Fruit fly (Drosophila melanogaster) whole organism, prepupa: Measurements from ENCODE around the gene CG17752.

ENCODE experiments used
- Blimp-1 ChIP-seq: fragments of 200-800 bp; sonication (Bioruptor generic); optimal IDR thresholded peaks from 3 replicates; lab custom pipeline; 2017; ENCODE audit warnings: missing biosample characterization, missing genetic modification characterization, mild to moderate bottlenecking, moderate library complexity, missing genetic modification reagents
- CG10631 ChIP-seq: fragments of 200-800 bp; sonication (Bioruptor generic); optimal IDR thresholded peaks from 2 replicates; lab custom pipeline; 2016; ENCODE audit warnings: missing biosample characterization, missing genetic modification characterization
- CG11294 ChIP-seq: fragments of 200-800 bp; sonication (Bioruptor generic); IDR thresholded peaks from 2 replicates; pipeline ENCODE4 v1.3.6; 2022; ENCODE audit warnings: missing biosample characterization, missing genetic modification characterization
- CG15336 ChIP-seq: fragments of 200-800 bp; sonication (Bioruptor generic); IDR thresholded peaks from 2 replicates; pipeline ENCODE4 v1.3.6; 2022; ENCODE audit warnings: missing biosample characterization, missing genetic modification characterization
- CG1621 ChIP-seq: fragments of 200-800 bp; sonication (Bioruptor generic); optimal IDR thresholded peaks from 3 replicates; lab custom pipeline; 2018; ENCODE audit warnings: missing biosample characterization, mild to moderate bottlenecking, missing genetic modification characterization
- CG16779 ChIP-seq: fragments of 200-800 bp; sonication (Bioruptor generic); optimal IDR thresholded peaks from 3 replicates; lab custom pipeline; 2017; ENCODE audit warnings: missing biosample characterization, mild to moderate bottlenecking, missing genetic modification characterization
- CG3032 ChIP-seq: fragments of 200-800 bp; optimal IDR thresholded peaks from 2 replicates; lab custom pipeline; 2019; ENCODE audit warnings: missing biosample characterization, mild to moderate bottlenecking, missing genetic modification characterization, moderate library complexity
- CG31627 ChIP-seq: fragments of 200-800 bp; sonication (Bioruptor generic); optimal IDR thresholded peaks from 3 replicates; lab custom pipeline; 2016; ENCODE audit warnings: missing biosample characterization, missing genetic modification characterization
- CG34406 ChIP-seq: fragments of 200-800 bp; sonication (Bioruptor generic); optimal IDR thresholded peaks from 3 replicates; lab custom pipeline; 2016; ENCODE audit warnings: missing biosample characterization, missing genetic modification characterization
- CG4318 ChIP-seq: fragments of 200-800 bp; sonication (Bioruptor generic); optimal IDR thresholded peaks from 3 replicates; lab custom pipeline; 2017; ENCODE audit warnings: missing biosample characterization, mild to moderate bottlenecking, missing genetic modification characterization
- CG8119 ChIP-seq: fragments of 200-800 bp; sonication (Bioruptor generic); IDR thresholded peaks from 3 replicates; pipeline ENCODE4 v1.3.6; 2022; ENCODE audit warnings: missing biosample characterization, missing genetic modification characterization
- Eip78C ChIP-seq: fragments of 200-800 bp; sonication (Bioruptor generic); peaks from one replicate; lab custom pipeline; 2016; ENCODE audit warnings: missing biosample characterization, missing genetic modification characterization
- Eip93F ChIP-seq: fragments of 200-800 bp; sonication (Bioruptor generic); optimal IDR thresholded peaks from 2 replicates; lab custom pipeline; 2016; ENCODE audit warnings: missing biosample characterization, mild to moderate bottlenecking, missing genetic modification characterization
- Ets21C ChIP-seq: fragments of 200-800 bp; sonication (Bioruptor generic); optimal IDR thresholded peaks from 3 replicates; lab custom pipeline; 2016; ENCODE audit warnings: missing biosample characterization, missing genetic modification characterization
- Ets96B ChIP-seq: fragments of 200-800 bp; optimal IDR thresholded peaks from 2 replicates; lab custom pipeline; 2019; ENCODE audit warnings: missing biosample characterization, mild to moderate bottlenecking, missing genetic modification characterization, moderate library complexity
- Gug ChIP-seq: fragments of 200-800 bp; sonication (Bioruptor generic); IDR thresholded peaks from 2 replicates; pipeline ENCODE4 v1.3.6; 2022; ENCODE audit warnings: missing biosample characterization, missing genetic modification characterization
- Hr38 ChIP-seq: sonication (Bioruptor generic); optimal IDR thresholded peaks from 2 replicates; lab custom pipeline; 2016; ENCODE audit warnings: missing biosample characterization, missing genetic modification characterization
- Lpt ChIP-seq: fragments of 200-800 bp; sonication (Bioruptor generic); optimal IDR thresholded peaks from 3 replicates; lab custom pipeline; 2016; ENCODE audit warnings: missing biosample characterization, missing genetic modification characterization
- Met ChIP-seq: fragments of 200-800 bp; sonication (Bioruptor generic); optimal IDR thresholded peaks from 3 replicates; lab custom pipeline; 2016; ENCODE audit warnings: missing biosample characterization, missing genetic modification characterization
- OdsH ChIP-seq: fragments of 200-800 bp; sonication (Bioruptor generic); optimal IDR thresholded peaks from 3 replicates; lab custom pipeline; 2016; ENCODE audit warnings: missing biosample characterization, missing genetic modification characterization
- Smox ChIP-seq: fragments of 200-800 bp; sonication (Bioruptor generic); optimal IDR thresholded peaks from 3 replicates; lab custom pipeline; 2016; ENCODE audit warnings: missing biosample characterization, missing genetic modification characterization
- Sox15 ChIP-seq: fragments of 200-800 bp; sonication (Bioruptor generic); optimal IDR thresholded peaks from 3 replicates; lab custom pipeline; 2016; ENCODE audit warnings: missing biosample characterization, missing genetic modification characterization
- achi ChIP-seq: fragments of 200-800 bp; sonication (Bioruptor generic); optimal IDR thresholded peaks from 3 replicates; lab custom pipeline; 2016; ENCODE audit warnings: missing biosample characterization, missing genetic modification characterization
- dac ChIP-seq: fragments of 200-800 bp; sonication (Bioruptor generic); optimal IDR thresholded peaks from 2 replicates; lab custom pipeline; 2017; ENCODE audit warnings: missing biosample characterization, mild to moderate bottlenecking, missing genetic modification characterization
- dsx ChIP-seq: fragments of 200-800 bp; optimal IDR thresholded peaks from 3 replicates; lab custom pipeline; 2019; ENCODE audit warnings: missing biosample characterization, mild to moderate bottlenecking, missing genetic modification characterization, moderate library complexity; ENCODE audit not compliant: poor library complexity, severe bottlenecking
- eg ChIP-seq: fragments of 200-800 bp; sonication (Bioruptor generic); IDR thresholded peaks from 3 replicates; pipeline ENCODE4 v1.3.6; 2022; ENCODE audit warnings: missing biosample characterization, missing genetic modification characterization
- esn ChIP-seq: fragments of 200-800 bp; sonication (Bioruptor generic); optimal IDR thresholded peaks from 2 replicates; lab custom pipeline; 2016; ENCODE audit warnings: missing biosample characterization, mild to moderate bottlenecking, missing genetic modification characterization, moderate library complexity
- fd85E ChIP-seq: fragments of 200-800 bp; sonication (Bioruptor generic); optimal IDR thresholded peaks from 3 replicates; lab custom pipeline; 2016; ENCODE audit warnings: missing biosample characterization, missing genetic modification characterization
- fkh ChIP-seq: fragments of 200-800 bp; sonication (Bioruptor generic); optimal IDR thresholded peaks from 3 replicates; lab custom pipeline; 2017; ENCODE audit warnings: missing biosample characterization, mild to moderate bottlenecking, missing genetic modification characterization, moderate library complexity
- net ChIP-seq: fragments of 200-800 bp; sonication (Bioruptor generic); optimal IDR thresholded peaks from 3 replicates; lab custom pipeline; 2016; ENCODE audit warnings: missing biosample characterization, missing genetic modification characterization
- salr ChIP-seq, 2 experiments: fragments of 200-800 bp; sonication (Bioruptor generic); optimal IDR thresholded peaks; 3 replicates each; lab custom pipeline; 2016 to 2018; ENCODE audit warnings: missing biosample characterization in 2 of 2, missing genetic modification characterization in 2 of 2, mild to moderate bottlenecking in 1 of 2
- spab ChIP-seq: fragments of 200-800 bp; sonication (Bioruptor generic); optimal IDR thresholded peaks from 2 replicates; lab custom pipeline; 2017; ENCODE audit warnings: missing biosample characterization, mild to moderate bottlenecking, missing genetic modification characterization, missing genetic modification reagents
- ss ChIP-seq, 2 experiments: fragments of 200-800 bp; sonication (Bioruptor generic); optimal IDR thresholded peaks; 2 replicates in 1 of 2; 3 replicates in 1 of 2; lab custom pipeline; 2017 to 2018; ENCODE audit warnings: mild to moderate bottlenecking in 2 of 2, missing biosample characterization in 2 of 2, missing genetic modification characterization in 2 of 2, moderate library complexity in 1 of 2
- svp ChIP-seq: fragments of 200-800 bp; sonication (Bioruptor generic); peaks from one replicate; lab custom pipeline; 2016; ENCODE audit warnings: missing biosample characterization, missing genetic modification characterization
- topi ChIP-seq: fragments of 200-800 bp; sonication (Bioruptor generic); optimal IDR thresholded peaks from 3 replicates; lab custom pipeline; 2016; ENCODE audit warnings: missing biosample characterization, missing genetic modification characterization
- vri ChIP-seq: fragments of 200-800 bp; sonication (Bioruptor generic); optimal IDR thresholded peaks from 3 replicates; lab custom pipeline; 2016; ENCODE audit warnings: missing biosample characterization, mild to moderate bottlenecking, missing genetic modification characterization

CG17752 gene

DNA sequence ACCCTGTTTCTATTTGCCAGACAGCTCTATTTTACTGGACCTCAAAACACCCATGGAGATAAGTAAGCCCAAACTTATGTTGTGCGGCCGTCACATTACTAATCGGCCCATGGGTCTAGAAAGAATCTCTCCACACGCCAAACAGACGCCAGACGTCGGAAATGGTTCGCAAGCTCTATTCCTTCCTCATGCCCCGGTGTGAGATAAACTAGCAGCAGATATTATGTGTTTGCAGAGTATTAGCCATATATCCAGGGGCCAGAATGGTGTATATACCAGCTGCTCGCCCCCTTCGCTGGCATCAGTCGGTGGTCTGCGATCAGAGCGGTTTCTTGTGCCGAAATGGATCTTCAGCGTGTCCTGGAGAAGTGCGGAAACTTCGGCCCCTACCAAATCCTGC, at the start of gene CG17752:
Gene CG17752 (plus strand): TSS at position 301 of the 400 bp plus-strand sequence.
- TF ChIP-seq fkh (GFP tag; lab: Kevin White, UChicago) (peak; percentile 10), CG3032 (no peak), CG11294 (GFP tag; lab: Robert Waterston, UW) (no peak)

DNA sequence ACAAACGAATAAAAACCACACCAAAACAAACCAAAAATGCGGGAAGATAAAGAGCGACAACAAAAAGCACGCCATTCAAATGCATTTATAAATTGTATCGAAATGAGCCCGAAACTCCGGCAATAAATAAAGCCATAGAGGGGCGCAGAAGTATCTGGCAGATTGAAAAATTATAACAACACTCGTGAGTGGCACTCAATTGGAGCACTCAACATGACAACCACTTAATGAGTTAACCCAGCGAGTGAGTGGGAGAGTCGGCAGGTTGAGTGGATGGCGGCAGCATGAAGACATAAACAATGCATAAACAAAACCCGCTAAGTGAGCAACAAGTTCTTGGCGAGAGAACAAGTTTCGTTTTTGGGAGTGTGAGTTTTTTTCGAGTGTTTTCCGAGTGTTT, 41.3 kb upstream of the CG17752 start:
- peak; percentile 13 for TF ChIP-seq dsx (GFP tag; lab: Kevin White, UChicago)
- peak; percentile 21 for TF ChIP-seq vri (GFP tag; lab: Kevin White, UChicago)
- TF ChIP-seq spab (GFP tag; lab: Kevin White, UChicago), result no peak
- peak; percentile 7 for TF ChIP-seq Blimp-1 (GFP tag; lab: Kevin White, UChicago)

DNA sequence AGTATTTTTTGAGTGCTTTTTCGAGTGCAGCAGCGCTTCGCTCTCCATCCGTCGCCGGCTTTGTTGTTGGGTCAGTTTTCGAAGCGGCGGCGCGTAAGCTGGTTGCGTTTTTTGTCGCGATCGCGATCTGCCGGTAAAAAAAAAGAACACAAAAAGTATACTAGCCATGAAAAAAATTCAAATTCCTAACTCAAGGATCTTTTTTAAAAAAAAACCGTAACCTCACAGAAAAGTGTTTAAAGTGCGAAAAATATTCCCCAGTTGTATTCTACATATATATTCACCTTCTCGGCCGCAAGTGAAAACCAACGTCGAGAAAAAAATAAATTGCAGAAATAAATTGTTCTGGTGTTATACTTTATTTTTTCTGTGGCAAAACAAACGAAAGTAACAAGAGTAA, 40.9 kb upstream of the CG17752 start:
- TF ChIP-seq svp (GFP tag; lab: Kevin White, UChicago) (peak; percentile 59), salr (GFP tag; optimal IDR thresholded peaks at IDR 0.05; lab: Kevin White, UChicago) (peak in 1 of 2 experiments; percentile 3), net (GFP tag; lab: Kevin White, UChicago) (peak; percentile 19), CG8119 (GFP tag; lab: Robert Waterston, UW) (no peak), ss (GFP tag; optimal IDR thresholded peaks at IDR 0.05; lab: Kevin White, UChicago) (peak in 1 of 2 experiments; percentile 24), Blimp-1 (GFP tag; lab: Kevin White, UChicago) (no peak), Eip78C (peak; percentile 64), eg (GFP tag; lab: Robert Waterston, UW) (peak; percentile 49; the same call in 1 of the 3 replicates)

DNA sequence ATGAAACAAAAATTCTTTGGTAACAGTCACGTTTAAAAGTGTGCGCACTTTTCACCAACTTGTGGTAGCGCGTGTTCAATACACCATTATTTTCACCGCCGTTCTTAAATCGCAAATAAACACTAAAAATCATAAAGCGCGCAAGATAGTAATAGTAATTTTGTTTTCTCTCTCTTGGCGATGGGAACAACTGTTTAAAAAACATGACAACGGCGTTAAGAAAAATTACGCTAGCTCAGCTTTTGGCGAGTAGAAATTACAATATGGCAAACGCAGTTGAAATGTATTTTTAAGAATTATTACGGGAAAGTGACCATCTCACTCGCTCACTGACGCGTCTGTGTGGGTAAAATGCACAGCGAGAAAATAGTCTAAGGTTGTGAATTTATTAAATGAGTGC, 40.4 kb upstream of the CG17752 start:
- TF ChIP-seq Smox (GFP tag; lab: Kevin White, UChicago), result peak; percentile 3
- TF ChIP-seq CG31627 (GFP tag; lab: Kevin White, UChicago), result no peak
- TF ChIP-seq, all 60 proteins: peak for 1

DNA sequence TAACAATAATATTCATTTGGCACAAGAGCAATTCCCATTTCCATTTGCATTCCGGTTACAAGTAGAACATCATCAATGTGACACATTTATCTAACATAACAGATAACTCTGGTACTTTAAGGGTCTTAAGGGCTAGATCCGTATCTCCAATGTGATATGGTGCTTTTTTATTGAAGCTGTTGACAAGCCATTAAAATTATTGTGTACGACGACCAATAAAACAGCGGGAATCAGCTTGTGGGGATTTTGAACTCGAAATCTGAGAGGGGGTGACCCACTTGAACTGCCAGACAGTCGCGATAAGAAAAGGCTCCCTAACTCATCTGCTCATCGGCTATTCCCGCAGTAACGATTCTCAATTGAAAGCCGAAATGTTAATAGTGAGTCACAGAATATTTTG, 38.8 kb upstream of the CG17752 start:
- TF ChIP-seq vri (GFP tag; lab: Kevin White, UChicago) (peak; percentile 20), fkh (GFP tag; lab: Kevin White, UChicago) (peak; percentile 47), fd85E (GFP tag; lab: Kevin White, UChicago) (no peak), Met (GFP tag; lab: Kevin White, UChicago) (no peak), svp (GFP tag; lab: Kevin White, UChicago) (peak; percentile 99)

DNA sequence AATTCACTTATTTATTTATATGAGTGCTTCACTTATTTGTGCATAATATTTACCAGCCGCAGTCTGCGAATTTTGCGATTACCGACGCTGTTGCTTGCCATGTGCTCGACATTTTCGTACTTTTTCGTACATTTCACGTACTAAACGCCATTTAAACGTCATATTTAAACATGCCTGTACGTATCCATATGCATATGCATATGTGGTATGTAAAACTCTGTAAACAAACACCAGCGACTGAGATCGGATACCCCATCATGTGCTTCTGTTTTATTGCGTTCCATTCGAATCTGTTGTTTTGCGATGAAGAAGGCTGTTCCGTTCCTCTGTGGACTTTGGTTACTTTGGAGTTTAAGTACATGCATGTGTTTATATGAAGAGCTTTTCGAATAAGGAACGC, 38.1 kb upstream of the CG17752 start:
- TF ChIP-seq CG10631 (GFP tag; lab: Kevin White, UChicago) (no peak), vri (GFP tag; lab: Kevin White, UChicago) (no peak), spab (GFP tag; lab: Kevin White, UChicago) (no peak), CG16779 (tag; lab: Kevin White, UChicago) (no peak), OdsH (GFP tag; lab: Kevin White, UChicago) (no peak), CG4318 (GFP tag; lab: Kevin White, UChicago) (no peak), Lpt (no peak), Eip93F (no peak), CG34406 (no peak), Eip78C (peak; percentile 63), esn (GFP tag; lab: Kevin White, UChicago) (peak; percentile 23), dac (GFP tag; lab: Kevin White, UChicago) (no peak), ss (GFP tag; optimal IDR thresholded peaks at IDR 0.05; lab: Kevin White, UChicago) (peak in 1 of 2 experiments; percentile 24), Gug (GFP tag; lab: Robert Waterston, UW) (no peak), Met (GFP tag; lab: Kevin White, UChicago) (peak; percentile 4), CG1621 (tag; lab: Kevin White, UChicago) (no peak), svp (GFP tag; lab: Kevin White, UChicago) (peak; percentile 33), Ets96B (tag; lab: Kevin White, UChicago) (no peak), Hr38 (GFP tag; lab: Kevin White, UChicago) (no peak), CG8119 (GFP tag; lab: Robert Waterston, UW) (no peak), Ets21C (GFP tag; lab: Kevin White, UChicago) (no peak), achi (GFP tag; lab: Kevin White, UChicago) (no peak), Sox15 (no peak), CG15336 (GFP tag; lab: Robert Waterston, UW) (no peak), topi (GFP tag; lab: Kevin White, UChicago) (no peak), net (GFP tag; lab: Kevin White, UChicago) (no peak)
